Worm (Caenorhabditis elegans): ENCODE data around the gene C56E10.3.

ce11 chrX:6687756-6688155 lies 42.3 kb downstream of the C56E10.3 start:
- TF ChIP-seq nhr-28 (tag; optimal IDR thresholded peaks at IDR 0.05): no peak
- no peak for TF ChIP-seq nhr-237 (tag; optimal IDR thresholded peaks at IDR 0.05)
- no peak for TF ChIP-seq lsy-12 (tag; optimal IDR thresholded peaks at IDR 0.05)
- TF ChIP-seq nhr-76 (tag; optimal IDR thresholded peaks at IDR 0.05): no peak
- no peak for TF ChIP-seq aly-2 (tag; optimal IDR thresholded peaks at IDR 0.05)
- no peak for TF ChIP-seq jun-1 (tag; optimal IDR thresholded peaks at IDR 0.05)
- no peak for TF ChIP-seq egl-27 (tag; optimal IDR thresholded peaks at IDR 0.05)
- TF ChIP-seq lin-15B (tag; optimal IDR thresholded peaks at IDR 0.05): no peak
- TF ChIP-seq fkh-10 (GFP tag; optimal IDR thresholded peaks at IDR 0.05): no peak
- no peak for TF ChIP-seq nhr-11 (tag; optimal IDR thresholded peaks at IDR 0.05)
- TF ChIP-seq nhr-77 (tag; optimal IDR thresholded peaks at IDR 0.05): no peak
- no peak for TF ChIP-seq ama-1 (optimal IDR thresholded peaks at IDR 0.05)
